Fruit fly (Drosophila melanogaster): Measurements from ENCODE around the gene p130CAS.

DNA sequence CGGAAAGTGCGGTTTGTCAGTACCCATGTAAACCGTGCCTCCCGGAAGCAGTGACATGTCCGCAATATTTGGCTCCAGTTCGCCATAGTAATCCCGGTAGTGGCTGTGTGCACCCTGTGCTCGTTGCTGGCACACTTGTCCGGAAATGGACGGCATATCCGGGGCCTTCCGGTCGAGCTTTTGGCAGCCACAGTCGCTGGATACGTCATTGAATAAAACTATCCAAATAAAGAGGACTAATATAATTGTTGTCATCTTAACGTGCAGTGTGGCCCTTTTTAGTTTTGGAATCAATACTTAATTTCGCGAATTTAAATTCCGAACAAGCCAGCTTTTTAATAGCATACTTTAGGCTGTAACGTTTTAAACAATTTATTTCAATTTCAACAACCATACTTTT is 23.3 kb downstream of the p130CAS start, which contains the start of gene CG7049:
- no peak for TF ChIP-seq Sin3A (optimal IDR thresholded peaks at IDR 0.05)
- no peak for TF ChIP-seq h (optimal IDR thresholded peaks at IDR 0.05)
- no peak for TF ChIP-seq ttk (optimal IDR thresholded peaks at IDR 0.05)
- no peak for TF ChIP-seq psq (optimal IDR thresholded peaks at IDR 0.05)
- TF ChIP-seq insv (optimal IDR thresholded peaks at IDR 0.05) = no peak
- no peak for TF ChIP-seq Myc (optimal IDR thresholded peaks at IDR 0.05)
